Fruit fly (Drosophila melanogaster): ENCODE data around the gene CG13887.

The CG13887 gene

dm6 chr3L:802700-803273 is 34.9 kb upstream of the CG13887 start (continued):
- TF ChIP-seq HLH54F (GFP tag; optimal IDR thresholded peaks at IDR 0.05) = peak; percentile 84
- TF ChIP-seq Deaf1 (tag; optimal IDR thresholded peaks at IDR 0.05) = peak; percentile 62
- TF ChIP-seq D19A (tag; optimal IDR thresholded peaks at IDR 0.05) = peak; percentile 73
- TF ChIP-seq Bteb2 (GFP tag; optimal IDR thresholded peaks at IDR 0.05) = peak; percentile 67
- peak; percentile 74 for TF ChIP-seq CG9727 (GFP tag; optimal IDR thresholded peaks at IDR 0.05)
- TF ChIP-seq CG14050 (GFP tag; IDR thresholded peaks at IDR 0.05) = peak; percentile 86
- peak; percentile 85 for TF ChIP-seq BtbVII (GFP tag; optimal IDR thresholded peaks at IDR 0.05)
- TF ChIP-seq bigmax (GFP tag; optimal IDR thresholded peaks at IDR 0.05) = no peak
- peak; percentile 83 for TF ChIP-seq CrebB (tag; optimal IDR thresholded peaks at IDR 0.05)
- TF ChIP-seq Gug (GFP tag; IDR thresholded peaks at IDR 0.05) = peak; percentile 94
- peak; percentile 71 for TF ChIP-seq CG3163 (GFP tag; optimal IDR thresholded peaks at IDR 0.05)
- TF ChIP-seq gt (GFP tag; IDR thresholded peaks at IDR 0.05) = peak; percentile 72
- TF ChIP-seq knrl (GFP tag; IDR thresholded peaks at IDR 0.05; ENCODE audit: partially characterized antibody) = no peak
- no peak for TF ChIP-seq CG2129 (GFP tag; IDR thresholded peaks at IDR 0.05; ENCODE audit: partially characterized antibody)
- TF ChIP-seq slou (GFP tag; optimal IDR thresholded peaks at IDR 0.05) = peak; percentile 54
- peak; percentile 88 for TF ChIP-seq fd96Cb (tag; optimal IDR thresholded peaks at IDR 0.05)
- TF ChIP-seq seq (GFP tag; IDR thresholded peaks at IDR 0.05) = peak; percentile 89
- peak; percentile 52 for TF ChIP-seq kah (GFP tag; optimal IDR thresholded peaks at IDR 0.05)
- TF ChIP-seq CG6683 (GFP tag; optimal IDR thresholded peaks at IDR 0.05) = peak; percentile 75
- peak; percentile 90 for TF ChIP-seq Sox102F (GFP tag; optimal IDR thresholded peaks at IDR 0.05)
- TF ChIP-seq CG13894 (tag; optimal IDR thresholded peaks at IDR 0.05) = peak; percentile 83
- no peak for TF ChIP-seq CG42726 (GFP tag; IDR thresholded peaks at IDR 0.05; ENCODE audit: partially characterized antibody)
- no peak for TF ChIP-seq ato (GFP tag; IDR thresholded peaks at IDR 0.05; ENCODE audit: partially characterized antibody)
- TF ChIP-seq HHEX (GFP tag; optimal IDR thresholded peaks at IDR 0.05) = peak; percentile 85
- no peak for TF ChIP-seq prd (optimal IDR thresholded peaks at IDR 0.05)
- TF ChIP-seq prd (GFP tag; IDR thresholded peaks at IDR 0.05) = peak; percentile 96
- peak; percentile 94 for TF ChIP-seq ara (GFP tag; IDR thresholded peaks at IDR 0.05)
- no peak for TF ChIP-seq Dll (GFP tag; IDR thresholded peaks at IDR 0.05; ENCODE audit: partially characterized antibody)
- no peak for TF ChIP-seq Bgb (GFP tag; IDR thresholded peaks at IDR 0.05; ENCODE audit: partially characterized antibody)
- peak; percentile 58 for TF ChIP-seq fd102C (GFP tag; optimal IDR thresholded peaks at IDR 0.05)
- TF ChIP-seq phol (tag; optimal IDR thresholded peaks at IDR 0.05) = peak; percentile 79
- TF ChIP-seq vfl (GFP tag; optimal IDR thresholded peaks at IDR 0.05) = peak; percentile 81
- peak; percentile 70 for TF ChIP-seq CG17361 (GFP tag; IDR thresholded peaks at IDR 0.05)
- peak; percentile 82 for TF ChIP-seq CG14667 (GFP tag; IDR thresholded peaks at IDR 0.05)
- TF ChIP-seq caup (GFP tag; optimal IDR thresholded peaks at IDR 0.05; ENCODE audit: severe bottlenecking) = peak; percentile 84
- no peak for TF ChIP-seq vnd (GFP tag; IDR thresholded peaks at IDR 0.05; ENCODE audit: partially characterized antibody)
- TF ChIP-seq trem (tag; optimal IDR thresholded peaks at IDR 0.05) = peak; percentile 30
- TF ChIP-seq D (optimal IDR thresholded peaks at IDR 0.05) = no peak
- peak; percentile 79 for TF ChIP-seq D (GFP tag; optimal IDR thresholded peaks at IDR 0.05)
- TF ChIP-seq kay (GFP tag; optimal IDR thresholded peaks at IDR 0.05) = peak; percentile 78
- TF ChIP-seq CG14860 (GFP tag; IDR thresholded peaks at IDR 0.05; ENCODE audit: partially characterized antibody) = no peak
- TF ChIP-seq al (GFP tag; IDR thresholded peaks at IDR 0.05) = peak; percentile 63
- peak; percentile 82 for TF ChIP-seq CG8290 (GFP tag; optimal IDR thresholded peaks at IDR 0.05)
- peak; percentile 25 to 98 for TF ChIP-seq CG8290 (tag; optimal IDR thresholded peaks at IDR 0.05)
- TF ChIP-seq tio (GFP tag; optimal IDR thresholded peaks at IDR 0.05) = peak; percentile 75
- peak; percentile 81 for TF ChIP-seq croc (GFP tag; conservative IDR thresholded peaks at IDR 0.05)
- TF ChIP-seq az2 (GFP tag; optimal IDR thresholded peaks at IDR 0.05) = peak; percentile 90
- peak; percentile 94 for TF ChIP-seq CG11456 (GFP tag; IDR thresholded peaks at IDR 0.05)
- TF ChIP-seq CG12219 (GFP tag; optimal IDR thresholded peaks at IDR 0.05) = peak; percentile 89
- peak; percentile 88 for TF ChIP-seq CG30431 (GFP tag; optimal IDR thresholded peaks at IDR 0.05)
